Worm (Caenorhabditis elegans) whole organism, L4 larva: ENCODE results near the gene Y45G5AM.4.

Source experiments
- Y48G9A.11 ChIP-seq: fragments of 200-800 bp; sonication (Bioruptor generic); IDR thresholded peaks from 2 replicates; pipeline ENCODE4 v1.3.6; 2022; ENCODE audit warnings: missing genetic modification reagents, missing genetic modification characterization, missing compliant biosample characterization
- snpc-4 ChIP-seq: fragments of 150-350 bp; optimal IDR thresholded peaks from 2 replicates; lab custom pipeline; 2014; ENCODE audit warnings: missing biosample characterization, missing genetic modification characterization

- TF ChIP-seq snpc-4 (tag; lab: Kevin White, UChicago) (no peak), Y48G9A.11 (GFP tag; lab: Robert Waterston, UW) (no peak)
These were observed 6.6 kb downstream of the Y45G5AM.4 start for ce11 chrV:4169658-4170057.
